Fruit fly (Drosophila melanogaster): ENCODE data around the gene CG32453.
"Not testable (repeated sequence)": the region's sequence is repeated elsewhere in the genome, so short reads cannot be mapped to it uniquely, and the experiment has no call there.

The CG32453 gene

dm6 chr3L:22713605-22714004, 16.6 kb downstream of the CG32453 start:
- no peak for TF ChIP-seq noc (tag; optimal IDR thresholded peaks at IDR 0.05)

DNA sequence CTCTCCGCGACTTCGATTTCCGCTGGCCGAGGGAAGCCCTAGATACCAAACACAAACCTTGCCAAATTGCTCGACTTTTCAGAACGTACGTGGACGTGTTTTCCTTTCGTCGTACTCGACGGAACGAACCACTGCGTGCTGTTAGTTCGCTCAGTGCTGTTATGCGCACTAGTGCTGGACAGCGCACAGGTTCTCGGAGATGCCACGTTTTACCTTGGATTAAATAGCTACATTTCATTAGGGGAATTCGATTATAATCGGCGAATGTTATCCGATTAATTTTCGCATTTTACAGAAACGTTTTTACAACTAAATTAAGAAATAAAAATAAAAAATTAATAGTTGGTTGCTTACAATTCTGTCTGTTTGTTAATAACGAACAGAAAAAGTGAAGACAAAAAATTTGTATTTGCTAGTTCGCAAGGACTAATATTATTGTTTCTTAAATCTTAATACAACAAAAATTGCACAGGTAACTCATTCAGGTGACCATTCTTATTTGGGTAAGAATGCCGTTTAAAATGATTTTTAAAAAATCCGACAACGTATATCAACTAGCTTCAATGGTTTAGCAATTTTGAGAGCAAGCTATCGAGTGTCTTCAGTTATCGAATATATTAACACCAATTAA, 20.2 kb downstream of the CG32453 start, which contains the start of the genes ArfGAP3 and CG32452:
Gene ArfGAP3, minus strand, starts transcription at position 441 of the 631 bp plus-strand sequence.
Gene CG32452, plus strand, starts transcription at position 592 of the 631 bp plus-strand sequence.
- TF ChIP-seq noc (tag; optimal IDR thresholded peaks at IDR 0.05) = no peak

DNA sequence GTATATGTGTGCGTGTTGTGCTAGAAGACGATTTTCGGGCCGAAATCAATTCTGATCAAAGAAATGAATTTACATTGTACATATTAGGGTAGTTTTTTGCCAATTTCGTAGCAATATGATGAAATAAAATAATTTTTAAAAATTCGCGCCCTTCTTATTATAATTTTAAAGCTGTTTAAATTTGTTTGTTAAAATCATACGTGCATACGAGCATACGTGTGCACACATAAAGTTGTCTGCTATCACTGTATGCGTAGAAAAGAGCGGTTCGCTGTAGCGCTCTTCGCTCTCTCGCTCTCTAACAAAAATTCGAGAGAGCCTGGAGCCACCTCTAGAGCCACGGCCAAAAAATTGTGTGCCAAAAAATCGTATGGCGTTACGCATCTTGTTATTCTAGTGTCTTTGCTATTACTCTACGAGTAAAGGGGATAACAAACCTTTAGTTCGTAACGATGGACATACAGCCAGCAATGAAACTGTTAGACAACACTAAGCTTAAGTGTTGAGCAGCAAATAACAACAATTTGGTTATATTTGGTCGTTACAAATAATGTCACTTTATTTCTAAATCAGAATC, 23.8 kb downstream of the CG32453 start, which contains the start of gene mael:
Gene mael, plus strand, starts transcription at position 510 of the 577 bp plus-strand sequence.
- TF ChIP-seq noc (tag; optimal IDR thresholded peaks at IDR 0.05) = not testable (repeated sequence)

DNA sequence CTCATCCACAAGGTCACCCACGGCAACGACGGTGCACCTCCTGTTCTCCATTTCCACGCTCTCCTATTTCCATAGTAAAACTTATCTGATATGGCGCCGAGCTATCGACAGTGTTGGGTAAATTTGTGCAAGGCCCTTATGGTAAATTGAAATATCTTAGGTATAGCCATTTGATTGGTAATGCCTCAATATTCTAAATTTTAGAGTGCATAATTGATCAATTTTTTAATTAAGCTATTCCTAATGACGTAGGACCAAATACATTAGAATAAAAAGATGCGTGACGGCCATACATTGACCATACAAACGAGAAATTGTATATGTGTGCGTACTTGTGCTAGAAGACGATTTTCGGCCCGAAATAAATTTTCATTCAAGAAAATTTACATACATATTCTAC, 25.0 kb downstream of the CG32453 start, which contains the start of gene CG14451:
Gene CG14451, minus strand, starts transcription at position 101 of the 400 bp plus-strand sequence.
- no peak for TF ChIP-seq noc (tag; optimal IDR thresholded peaks at IDR 0.05)

DNA sequence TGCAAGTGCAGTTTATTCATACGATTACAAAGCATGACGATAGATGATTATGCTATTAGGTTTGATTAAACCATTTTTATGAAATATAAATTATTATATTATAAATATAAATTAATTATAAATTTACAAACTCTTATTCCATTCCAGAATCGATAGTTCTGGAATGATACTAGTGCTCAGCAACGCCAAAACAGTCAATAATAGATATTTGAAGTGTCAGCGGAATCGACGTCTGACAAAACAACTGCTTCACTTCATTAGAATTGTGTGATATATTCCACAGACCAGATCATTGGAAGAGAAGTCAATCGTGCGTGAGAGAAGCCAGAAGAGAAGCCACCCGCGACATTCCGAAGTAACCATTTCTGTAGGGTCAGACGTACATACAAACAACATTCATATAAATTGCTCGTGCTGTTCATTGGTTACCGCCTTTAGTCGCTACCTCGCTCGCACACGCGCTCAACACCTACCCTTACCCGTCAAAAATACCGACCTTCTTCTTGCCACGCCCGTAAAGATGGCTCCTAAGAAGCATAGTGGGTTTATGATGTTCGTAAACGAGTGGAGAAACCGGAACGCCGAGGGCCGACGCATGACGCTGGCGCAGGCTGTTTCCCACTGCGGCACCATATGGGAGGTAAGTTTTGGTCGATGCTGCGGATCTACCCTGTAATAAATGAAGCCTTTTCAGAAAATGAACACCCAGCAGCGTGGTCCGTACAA, 27.2 kb downstream of the CG32453 start:
- no peak for TF ChIP-seq noc (tag; optimal IDR thresholded peaks at IDR 0.05)

DNA sequence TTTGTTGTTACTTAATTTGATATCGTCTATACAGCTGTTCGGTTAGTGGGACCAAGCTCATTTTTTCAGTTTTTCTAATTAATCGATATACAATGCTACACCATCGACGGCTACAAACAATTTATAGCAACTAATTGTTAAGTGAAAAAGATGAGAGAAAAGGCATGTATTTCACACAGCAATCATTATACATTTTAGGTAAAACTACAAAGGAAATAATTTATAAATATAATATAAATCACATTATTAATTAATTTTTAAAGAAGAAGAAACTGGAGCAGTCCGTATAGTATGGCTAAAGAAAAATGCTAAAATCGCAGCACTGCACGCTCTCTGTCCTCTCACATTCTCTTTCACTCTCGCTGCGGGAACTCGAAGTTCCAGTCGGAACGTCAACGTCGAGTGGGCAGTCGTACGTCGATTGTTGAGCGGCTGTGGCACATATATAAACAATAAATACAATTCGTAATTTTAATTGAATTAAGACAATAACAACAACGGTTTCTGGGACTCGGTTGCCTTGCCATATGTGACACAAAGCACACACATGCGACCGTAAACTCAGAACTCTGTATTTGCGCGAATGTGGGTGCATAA, 30.8 kb downstream of the CG32453 start, which contains the start of the genes CG14450 and CG11367:
Gene CG14450, minus strand, starts transcription at position 51 of the 597 bp plus-strand sequence.
Gene CG11367, plus strand, starts transcription at position 373 of the 597 bp plus-strand sequence.
- TF ChIP-seq noc (tag; optimal IDR thresholded peaks at IDR 0.05) = no peak

DNA sequence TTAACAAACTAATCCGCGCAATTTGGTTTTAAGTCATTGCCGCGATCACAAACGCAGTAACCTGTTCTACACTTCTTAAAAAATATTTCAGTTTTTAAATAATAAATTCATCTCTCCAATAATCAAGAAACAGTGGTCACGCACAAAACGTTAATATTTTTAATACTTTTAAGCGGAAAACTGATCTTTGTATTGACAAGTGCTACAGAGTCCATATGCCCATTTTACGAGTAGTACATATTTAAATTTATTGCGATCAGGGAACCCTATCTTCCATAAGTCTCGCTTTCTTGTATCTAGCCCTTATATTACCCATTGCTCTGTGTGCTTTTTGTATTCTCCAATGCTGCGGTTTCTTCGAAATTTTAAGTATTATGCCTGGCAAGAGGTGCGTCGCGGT, 32.4 kb downstream of the CG32453 start, which contains the start of gene CG32454:
Gene CG32454, plus strand, starts transcription at position 301 of the 400 bp plus-strand sequence.
- TF ChIP-seq noc (tag; optimal IDR thresholded peaks at IDR 0.05) = no peak

DNA sequence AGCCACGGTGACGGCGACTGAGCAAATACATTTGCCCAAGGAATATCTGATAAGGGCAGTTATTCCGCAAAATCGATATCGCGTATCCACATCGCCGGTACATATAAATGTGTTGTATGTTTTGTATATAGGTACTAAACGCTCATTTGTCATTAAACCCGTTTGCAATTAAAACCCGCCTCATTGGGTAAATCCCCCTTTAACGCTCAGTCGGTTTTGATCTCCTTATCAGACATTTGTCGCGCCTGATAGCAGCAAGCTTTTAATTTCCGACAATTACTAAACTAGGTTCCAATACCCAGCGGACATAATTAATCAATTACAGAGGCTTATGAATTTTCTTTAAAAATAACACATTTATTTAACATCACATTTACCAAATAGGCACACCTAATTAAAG, 34.4 kb downstream of the CG32453 start:
- TF ChIP-seq noc (tag; optimal IDR thresholded peaks at IDR 0.05) = no peak

dm6 chr3L:22733607-22734006, 36.6 kb downstream of the CG32453 start:
- TF ChIP-seq noc (tag; optimal IDR thresholded peaks at IDR 0.05) = no peak

DNA sequence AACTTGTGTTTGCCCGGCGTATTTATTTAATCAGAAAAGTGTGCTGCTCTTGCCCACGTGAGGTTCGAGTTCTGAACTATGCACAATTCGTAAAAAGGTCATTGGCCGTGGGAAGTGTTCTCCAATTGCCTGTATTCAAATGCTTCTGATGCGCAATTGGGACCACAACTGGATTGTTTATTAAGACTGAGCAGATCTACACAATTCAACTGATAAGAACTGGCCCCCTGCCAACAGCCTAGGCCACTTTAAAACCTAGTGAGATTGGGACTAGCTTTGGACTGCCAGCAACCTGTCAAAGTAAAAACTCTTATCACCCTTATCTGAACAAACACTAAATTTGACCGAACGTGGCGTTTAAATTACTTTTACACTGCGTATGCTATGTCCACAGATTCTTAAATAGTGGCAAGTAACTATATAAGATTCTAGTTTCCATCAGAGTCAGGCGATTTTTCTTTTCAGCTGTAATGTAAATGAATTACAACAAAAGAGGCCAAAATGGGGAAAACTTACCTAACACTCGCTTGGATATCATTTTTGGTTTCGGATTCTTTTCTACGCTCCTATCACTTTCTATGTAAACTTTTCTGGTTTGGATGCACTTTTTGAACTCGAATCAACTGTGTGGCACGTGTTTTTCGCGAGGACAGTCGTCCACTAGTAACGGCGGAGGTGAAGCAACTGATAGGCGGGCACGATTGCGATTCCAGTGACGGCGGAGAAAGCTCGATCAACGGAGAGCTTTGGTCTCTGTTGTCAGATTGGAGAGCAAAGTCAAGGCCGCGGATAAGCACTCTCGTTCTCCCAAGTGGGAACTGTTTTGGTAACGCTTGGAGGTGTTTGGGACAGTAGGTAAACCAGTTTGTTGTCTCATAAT, 40.9 kb downstream of the CG32453 start, which contains the start of gene CG11241:
Gene CG11241, minus strand, starts transcription at position 689 of the 880 bp plus-strand sequence.
- TF ChIP-seq noc (tag; optimal IDR thresholded peaks at IDR 0.05) = peak; percentile 28

dm6 chr3L:22741389-22742120, 44.5 kb downstream of the CG32453 start, which contains the start of gene CG7369:
CG7369 (plus strand) TSS chr3L:22741793.
- TF ChIP-seq noc (tag; optimal IDR thresholded peaks at IDR 0.05) = peak; percentile 91

DNA sequence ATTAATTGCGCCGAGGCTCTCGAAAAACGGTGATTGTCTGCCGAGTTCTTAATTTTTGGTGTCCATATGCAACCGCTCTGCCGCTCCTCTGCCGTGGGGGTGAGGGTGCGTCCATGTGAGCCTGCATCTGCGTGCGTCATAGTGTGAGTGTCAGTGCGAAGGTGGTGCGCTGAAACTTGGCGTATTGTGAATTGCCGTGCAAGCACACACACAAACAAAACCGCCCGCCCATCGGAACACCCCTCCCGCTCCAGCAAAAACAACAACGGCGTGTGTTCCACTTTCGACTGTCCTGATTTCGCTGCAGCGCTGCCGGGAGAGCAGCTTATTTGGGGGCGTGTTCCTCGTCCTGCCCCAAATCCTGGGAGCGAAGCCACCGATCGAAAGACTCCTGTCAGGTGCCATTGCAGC, 45.1 kb downstream of the CG32453 start:
- no peak for TF ChIP-seq noc (tag; optimal IDR thresholded peaks at IDR 0.05)

- TF ChIP-seq noc (tag; optimal IDR thresholded peaks at IDR 0.05) = no peak
Observed at dm6 chr3L:22742945-22743582, 46.0 kb downstream of the CG32453 start.
